Fruit fly (Drosophila melanogaster): Measurements from ENCODE around the gene Tsp96F.

dm6 chr3R:25919912-25920311 lies 38.7 kb upstream of the Tsp96F start:
- TF ChIP-seq psq (optimal IDR thresholded peaks at IDR 0.05) (no peak), usp (GFP tag; optimal IDR thresholded peaks at IDR 0.05) (no peak), Dll (optimal IDR thresholded peaks at IDR 0.05) (no peak), pan (optimal IDR thresholded peaks at IDR 0.05) (no peak)

Measured in whole organism.